Worm (Caenorhabditis elegans) whole organism, young adult: Measurements from ENCODE around the gene pix-1.
A peak's percentile ranks its signal among the peaks of the same experiment; 100 is the strongest.

Source experiments
- F22D6.2 ChIP-seq: sonication (generic microtip); optimal IDR thresholded peaks from 2 replicates; lab custom pipeline; 2016; ENCODE audit warnings: mild to moderate bottlenecking, missing genetic modification characterization, missing compliant biosample characterization
- F49E8.2 ChIP-seq: sonication (generic microtip); optimal IDR thresholded peaks from 3 replicates; lab custom pipeline; 2017; ENCODE audit warnings: missing genetic modification characterization, mild to moderate bottlenecking, missing compliant biosample characterization, antibody characterized with exemption, moderate library complexity; ENCODE audit not compliant: insufficient read depth
- ama-1 ChIP-seq, 3 experiments: fragments of 150-350 bp in 1 of 3; sonication (generic microtip) in 2 of 3; optimal IDR thresholded peaks; 2 replicates each; lab custom pipeline; 2014 to 2018; ENCODE audit warnings: missing biosample characterization in 2 of 3, missing genetic modification characterization in 2 of 3, missing genetic modification reagents in 2 of 3
- chd-7 ChIP-seq: sonication (generic microtip); optimal IDR thresholded peaks from 2 replicates; lab custom pipeline; 2016; ENCODE audit warnings: mild to moderate bottlenecking, missing genetic modification characterization, moderate library complexity, missing compliant biosample characterization
- him-1 ChIP-seq: sonication (generic microtip); optimal IDR thresholded peaks from 2 replicates; lab custom pipeline; 2016; ENCODE audit warnings: missing genotype, missing genetic modification reagents, missing genetic modification characterization, missing compliant biosample characterization
- hmg-1.2 ChIP-seq: fragments of 200-800 bp; sonication (Bioruptor generic); IDR thresholded peaks from 2 replicates; pipeline ENCODE4 v1.3.6; 2022; ENCODE audit warnings: missing genetic modification reagents, missing genetic modification characterization, missing compliant biosample characterization
- nfya-1 ChIP-seq: sonication (generic microtip); optimal IDR thresholded peaks from 2 replicates; lab custom pipeline; 2017; ENCODE audit warnings: antibody characterized with exemption, missing compliant biosample characterization, missing genetic modification characterization, borderline replicate concordance; ENCODE audit not compliant: insufficient read depth
- unc-130 ChIP-seq: sonication (generic microtip); optimal IDR thresholded peaks from 2 replicates; lab custom pipeline; 2016; ENCODE audit warnings: missing genetic modification reagents, missing genetic modification characterization, missing compliant biosample characterization
- ztf-26 ChIP-seq: sonication (generic microtip); optimal IDR thresholded peaks from 2 replicates; lab custom pipeline; 2017; ENCODE audit warnings: missing genetic modification characterization, missing compliant biosample characterization
- ztf-28 ChIP-seq: fragments of 200-800 bp; sonication (Bioruptor generic); IDR thresholded peaks from 2 replicates; pipeline ENCODE4 v1.3.6; 2022; ENCODE audit warnings: missing genetic modification reagents, missing genetic modification characterization, missing compliant biosample characterization

DNA sequence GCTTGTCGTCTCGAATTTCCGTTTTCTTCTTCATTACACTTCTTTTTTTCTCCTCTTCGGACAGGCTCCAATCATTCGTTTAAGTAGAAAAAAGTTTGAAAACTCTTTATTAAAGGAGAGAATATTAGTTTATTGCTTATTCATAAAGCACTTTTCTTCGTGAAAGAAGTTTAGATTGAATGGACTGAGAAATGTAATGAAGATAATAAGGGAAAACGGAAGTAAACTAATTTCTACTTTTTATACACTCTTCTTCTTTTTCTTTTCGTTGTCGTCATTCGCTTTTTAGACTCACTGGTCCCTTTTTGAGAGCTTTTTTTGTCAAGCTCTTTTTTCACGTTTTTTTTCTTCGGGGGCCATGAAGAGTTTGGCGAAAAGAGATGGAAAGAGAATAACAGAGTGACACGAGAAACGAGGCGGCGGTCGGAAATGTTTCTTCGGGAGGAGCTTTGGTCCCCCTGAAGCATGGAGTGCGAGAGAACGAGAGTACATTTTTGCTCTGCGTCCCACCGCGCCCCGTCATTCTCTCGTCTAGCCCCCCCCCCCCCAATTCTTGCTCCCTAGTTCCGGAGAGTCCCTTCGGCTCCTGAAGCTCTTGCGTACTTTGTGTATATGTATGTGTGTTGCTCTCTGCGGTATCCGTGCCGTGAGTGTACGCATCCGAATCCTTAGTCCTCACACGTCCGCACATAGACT, 12.2 kb downstream of the pix-1 start:
- TF ChIP-seq ztf-28 (GFP tag; lab: Robert Waterston, UW) (no peak), F49E8.2 (tag; lab: Kevin White, UChicago) (no peak), hmg-1.2 (GFP tag; lab: Robert Waterston, UW) (peak; percentile 40), chd-7 (tag; lab: Kevin White, UChicago) (peak; percentile 49), nfya-1 (tag; lab: Kevin White, UChicago) (no peak), unc-130 (GFP tag; lab: Kevin White, UChicago) (no peak), ztf-26 (tag; lab: Kevin White, UChicago) (no peak), him-1 (no peak), F22D6.2 (tag; lab: Kevin White, UChicago) (no peak), ama-1 (optimal IDR thresholded peaks at IDR 0.05; lab: Kevin White, UChicago) (no peak), ama-1 (GFP tag; optimal IDR thresholded peaks at IDR 0.05; lab: Kevin White, UChicago) (no peak)
